Fruit fly (Drosophila melanogaster) whole organism, embryonic: ENCODE measurements around the gene CG7781.
A peak's percentile ranks its signal among the peaks of the same experiment; 100 is the strongest.

Experiments
- Abd-B ChIP-seq: fragments of 200-800 bp; sonication (Bioruptor generic); optimal IDR thresholded peaks from 2 replicates; lab custom pipeline; 2018; ENCODE audit warnings: missing biosample characterization, mild to moderate bottlenecking, missing genetic modification characterization, moderate library complexity
- B-H1 ChIP-seq: fragments of 200-800 bp; sonication (Bioruptor generic); IDR thresholded peaks from 3 replicates; pipeline ENCODE4 v1.3.6; 2022; ENCODE audit warnings: missing biosample characterization, missing genetic modification characterization
- Bdp1 ChIP-seq: fragments of 200-800 bp; sonication (Bioruptor generic); optimal IDR thresholded peaks from 3 replicates; lab custom pipeline; 2016; ENCODE audit warnings: missing biosample characterization, missing genetic modification characterization
- CG11456 ChIP-seq: fragments of 200-800 bp; sonication (Bioruptor generic); IDR thresholded peaks from 3 replicates; pipeline ENCODE4 v1.3.6; 2022; ENCODE audit warnings: missing biosample characterization, missing genetic modification characterization
- CG11723 ChIP-seq: fragments of 200-800 bp; sonication (Bioruptor generic); optimal IDR thresholded peaks from 2 replicates; lab custom pipeline; 2017; ENCODE audit warnings: missing biosample characterization, mild to moderate bottlenecking, missing genetic modification characterization
- CG12219 ChIP-seq: fragments of 200-800 bp; sonication (Bioruptor generic); optimal IDR thresholded peaks from 3 replicates; lab custom pipeline; 2018; ENCODE audit warnings: missing biosample characterization, mild to moderate bottlenecking, missing genetic modification characterization
- CG15269 ChIP-seq: fragments of 200-800 bp; sonication (Bioruptor generic); optimal IDR thresholded peaks from 2 replicates; lab custom pipeline; 2018; ENCODE audit warnings: missing biosample characterization, mild to moderate bottlenecking, missing genetic modification characterization, moderate library complexity
- CG18476 ChIP-seq: fragments of 200-800 bp; sonication (Bioruptor generic); optimal IDR thresholded peaks from 2 replicates; lab custom pipeline; 2016; ENCODE audit warnings: missing biosample characterization, mild to moderate bottlenecking, missing genetic modification characterization
- CG30403 ChIP-seq: fragments of 200-800 bp; sonication (Bioruptor generic); optimal IDR thresholded peaks from 3 replicates; lab custom pipeline; 2016; ENCODE audit warnings: missing biosample characterization, missing genetic modification characterization
- CG6254 ChIP-seq: fragments of 200-800 bp; sonication (Bioruptor generic); optimal IDR thresholded peaks from 3 replicates; lab custom pipeline; 2017; ENCODE audit warnings: mild to moderate bottlenecking, missing biosample characterization, missing genetic modification reagents, missing genetic modification characterization
- CG6272 ChIP-seq: fragments of 200-800 bp; sonication (Bioruptor generic); IDR thresholded peaks from 2 replicates; pipeline ENCODE4 v1.3.6; 2022; ENCODE audit warnings: missing biosample characterization, missing genetic modification characterization
- CG6654 ChIP-seq: fragments of 200-800 bp; sonication (Bioruptor generic); optimal IDR thresholded peaks from 2 replicates; lab custom pipeline; 2017; ENCODE audit warnings: missing biosample characterization, mild to moderate bottlenecking, missing genetic modification characterization
- CG7271 ChIP-seq: fragments of 200-800 bp; sonication (Bioruptor generic); optimal IDR thresholded peaks from 2 replicates; lab custom pipeline; 2018; ENCODE audit warnings: missing biosample characterization, mild to moderate bottlenecking, missing genetic modification characterization, moderate library complexity
- Dbx ChIP-seq: fragments of 200-800 bp; sonication (Bioruptor generic); IDR thresholded peaks from 3 replicates; pipeline ENCODE4 v1.3.6; 2022; ENCODE audit warnings: missing biosample characterization, missing genetic modification characterization
- Drgx ChIP-seq: fragments of 200-800 bp; sonication (Bioruptor generic); IDR thresholded peaks from 2 replicates; pipeline ENCODE4 v1.3.6; 2022; ENCODE audit warnings: missing biosample characterization, missing genetic modification characterization
- ERR ChIP-seq: fragments of 200-800 bp; sonication (Bioruptor generic); optimal IDR thresholded peaks from 2 replicates; lab custom pipeline; 2016; ENCODE audit warnings: missing biosample characterization, missing genetic modification characterization
- Fer1 ChIP-seq: fragments of 200-800 bp; sonication (Bioruptor generic); optimal IDR thresholded peaks from 2 replicates; lab custom pipeline; 2017; ENCODE audit warnings: missing biosample characterization, mild to moderate bottlenecking, missing genetic modification characterization
- Gug ChIP-seq: fragments of 200-800 bp; sonication (Bioruptor generic); IDR thresholded peaks from 4 replicates; pipeline ENCODE4 v1.3.6; 2022; ENCODE audit warnings: missing biosample characterization, missing genetic modification characterization
- HmgD ChIP-seq: fragments of 200-800 bp; sonication (Bioruptor generic); optimal IDR thresholded peaks from 3 replicates; lab custom pipeline; 2016; ENCODE audit warnings: missing biosample characterization, missing genetic modification characterization
- Kr ChIP-seq: fragments of 200-800 bp; sonication (Bioruptor generic); optimal IDR thresholded peaks from 2 replicates; lab custom pipeline; 2017; ENCODE audit warnings: missing biosample characterization, mild to moderate bottlenecking, missing genetic modification characterization
- MBD-R2 ChIP-seq: fragments of 200-800 bp; sonication (Bioruptor generic); IDR thresholded peaks from 2 replicates; pipeline ENCODE4 v1.3.6; 2022; ENCODE audit warnings: missing biosample characterization, missing genetic modification characterization
- Mrtf ChIP-seq: fragments of 200-800 bp; sonication (Bioruptor generic); IDR thresholded peaks from 3 replicates; pipeline ENCODE4 v1.3.6; 2022; ENCODE audit warnings: missing biosample characterization, missing genetic modification characterization
- Myb ChIP-seq: fragments of 200-800 bp; sonication (Bioruptor generic); optimal IDR thresholded peaks from 2 replicates; lab custom pipeline; 2016; ENCODE audit warnings: missing biosample characterization, missing genetic modification characterization
- NFAT ChIP-seq: fragments of 200-800 bp; sonication (Bioruptor generic); IDR thresholded peaks from 2 replicates; pipeline ENCODE4 v1.3.6; 2022; ENCODE audit warnings: missing biosample characterization, missing genetic modification characterization
- Nf-YC ChIP-seq: fragments of 200-800 bp; optimal IDR thresholded peaks from 3 replicates; lab custom pipeline; 2019; ENCODE audit warnings: missing biosample characterization, mild to moderate bottlenecking, missing genetic modification characterization, moderate library complexity
- Ptx1 ChIP-seq: fragments of 200-800 bp; sonication (Bioruptor generic); IDR thresholded peaks from 2 replicates; pipeline ENCODE4 v1.3.6; 2022; ENCODE audit warnings: missing biosample characterization, missing genetic modification characterization
- Ravus ChIP-seq: fragments of 200-800 bp; sonication (Bioruptor generic); IDR thresholded peaks from 2 replicates; pipeline ENCODE4 v1.3.6; 2022; ENCODE audit warnings: missing biosample characterization, missing genetic modification characterization
- Sin3A ChIP-seq: fragments of >200 bp; optimal IDR thresholded peaks from 2 replicates; lab custom pipeline; 2018
- Six4 ChIP-seq: fragments of 200-800 bp; sonication (Bioruptor generic); optimal IDR thresholded peaks from 2 replicates; lab custom pipeline; 2016; ENCODE audit warnings: missing biosample characterization, missing genetic modification characterization
- Usf ChIP-seq: fragments of 200-800 bp; sonication (Bioruptor generic); optimal IDR thresholded peaks from 2 replicates; lab custom pipeline; 2017; ENCODE audit warnings: missing genotype, missing biosample characterization, missing genetic modification characterization
- aop ChIP-seq: fragments of 200-800 bp; sonication (Bioruptor generic); IDR thresholded peaks from 2 replicates; pipeline ENCODE4 v1.3.6; 2022; ENCODE audit warnings: missing biosample characterization, missing genetic modification characterization
- ase ChIP-seq: fragments of 200-800 bp; sonication (Bioruptor generic); IDR thresholded peaks from 3 replicates; pipeline ENCODE4 v1.3.6; 2022; ENCODE audit warnings: missing biosample characterization, missing genetic modification characterization
- bigmax ChIP-seq: fragments of 200-800 bp; sonication (Bioruptor generic); optimal IDR thresholded peaks from 2 replicates; lab custom pipeline; 2018; ENCODE audit warnings: missing biosample characterization, mild to moderate bottlenecking, missing genetic modification characterization
- cad ChIP-seq: fragments of >200 bp; optimal IDR thresholded peaks from 2 replicates; lab custom pipeline; 2017; ENCODE audit warnings: missing biosample characterization, missing genetic modification characterization
- caup ChIP-seq: fragments of 200-800 bp; sonication (Bioruptor generic); optimal IDR thresholded peaks from 3 replicates; lab custom pipeline; 2017; ENCODE audit warnings: missing biosample characterization, mild to moderate bottlenecking, missing genetic modification characterization, moderate library complexity; ENCODE audit not compliant: severe bottlenecking
- dimm ChIP-seq: fragments of 200-800 bp; sonication (Bioruptor generic); IDR thresholded peaks from 2 replicates; pipeline ENCODE4 v1.3.6; 2022; ENCODE audit warnings: missing biosample characterization, missing genetic modification characterization
- ftz-f1 ChIP-seq: fragments of 200-800 bp; sonication (Bioruptor generic); optimal IDR thresholded peaks from 2 replicates; lab custom pipeline; 2016; ENCODE audit warnings: missing biosample characterization, missing genetic modification characterization
- gcm ChIP-seq: fragments of 200-800 bp; sonication (Bioruptor generic); optimal IDR thresholded peaks from 2 replicates; lab custom pipeline; 2019; ENCODE audit warnings: missing biosample characterization, mild to moderate bottlenecking, missing genetic modification characterization, moderate library complexity
- gem ChIP-seq: fragments of 200-800 bp; sonication (Bioruptor generic); optimal IDR thresholded peaks from 2 replicates; lab custom pipeline; 2019; ENCODE audit warnings: missing biosample characterization, mild to moderate bottlenecking, missing genetic modification characterization, moderate library complexity
- h ChIP-seq: fragments of >200 bp; optimal IDR thresholded peaks from 2 replicates; lab custom pipeline; 2017
- hkb ChIP-seq, 2 experiments: fragments of 200-800 bp in 1 of 2; fragments of >200 bp in 1 of 2; sonication (Bioruptor generic) in 1 of 2; IDR thresholded peaks in 1 of 2; optimal IDR thresholded peaks in 1 of 2; 2 replicates each; pipeline versions ENCODE4 v1.3.6 to Lab custom; 2017 to 2022; ENCODE audit warnings: missing biosample characterization in 1 of 2, missing genetic modification characterization in 1 of 2
- kay ChIP-seq: fragments of 200-800 bp; sonication (Bioruptor generic); optimal IDR thresholded peaks from 2 replicates; lab custom pipeline; 2016; ENCODE audit warnings: missing biosample characterization, missing genetic modification characterization
- luna ChIP-seq: fragments of 200-800 bp; sonication (Bioruptor generic); optimal IDR thresholded peaks from 2 replicates; lab custom pipeline; 2016; ENCODE audit warnings: missing biosample characterization, missing genetic modification characterization
- oc ChIP-seq: fragments of 200-800 bp; sonication (Bioruptor generic); optimal IDR thresholded peaks from 2 replicates; lab custom pipeline; 2018; ENCODE audit warnings: missing biosample characterization, mild to moderate bottlenecking, missing genetic modification characterization, moderate library complexity
- psq ChIP-seq: fragments of 200-800 bp; sonication (Bioruptor generic); optimal IDR thresholded peaks from 2 replicates; lab custom pipeline; 2017; ENCODE audit warnings: missing biosample characterization, missing genetic modification characterization
- schlank ChIP-seq: fragments of 200-800 bp; sonication (Bioruptor generic); optimal IDR thresholded peaks from 2 replicates; lab custom pipeline; 2018; ENCODE audit warnings: missing biosample characterization, mild to moderate bottlenecking, missing genetic modification characterization
- scrt ChIP-seq: fragments of 200-800 bp; sonication (Bioruptor generic); optimal IDR thresholded peaks from 2 replicates; lab custom pipeline; 2018; ENCODE audit warnings: missing biosample characterization, mild to moderate bottlenecking, missing genetic modification characterization, moderate library complexity
- sens ChIP-seq: fragments of 200-800 bp; sonication (Bioruptor generic); peaks from one replicate; lab custom pipeline; 2016; ENCODE audit warnings: missing biosample characterization, missing genetic modification characterization
- slp2 ChIP-seq: fragments of 200-800 bp; sonication (Bioruptor generic); optimal IDR thresholded peaks from 2 replicates; lab custom pipeline; 2016; ENCODE audit warnings: missing biosample characterization, missing genetic modification characterization
- sr ChIP-seq: fragments of 200-800 bp; sonication (Bioruptor generic); IDR thresholded peaks from 3 replicates; pipeline ENCODE4 v1.3.6; 2022; ENCODE audit warnings: missing biosample characterization, missing genetic modification characterization
- unpg ChIP-seq: fragments of 200-800 bp; sonication (Bioruptor generic); optimal IDR thresholded peaks from 3 replicates; lab custom pipeline; 2018; ENCODE audit warnings: missing biosample characterization, mild to moderate bottlenecking, missing genetic modification characterization, moderate library complexity

The CG7781 gene

DNA sequence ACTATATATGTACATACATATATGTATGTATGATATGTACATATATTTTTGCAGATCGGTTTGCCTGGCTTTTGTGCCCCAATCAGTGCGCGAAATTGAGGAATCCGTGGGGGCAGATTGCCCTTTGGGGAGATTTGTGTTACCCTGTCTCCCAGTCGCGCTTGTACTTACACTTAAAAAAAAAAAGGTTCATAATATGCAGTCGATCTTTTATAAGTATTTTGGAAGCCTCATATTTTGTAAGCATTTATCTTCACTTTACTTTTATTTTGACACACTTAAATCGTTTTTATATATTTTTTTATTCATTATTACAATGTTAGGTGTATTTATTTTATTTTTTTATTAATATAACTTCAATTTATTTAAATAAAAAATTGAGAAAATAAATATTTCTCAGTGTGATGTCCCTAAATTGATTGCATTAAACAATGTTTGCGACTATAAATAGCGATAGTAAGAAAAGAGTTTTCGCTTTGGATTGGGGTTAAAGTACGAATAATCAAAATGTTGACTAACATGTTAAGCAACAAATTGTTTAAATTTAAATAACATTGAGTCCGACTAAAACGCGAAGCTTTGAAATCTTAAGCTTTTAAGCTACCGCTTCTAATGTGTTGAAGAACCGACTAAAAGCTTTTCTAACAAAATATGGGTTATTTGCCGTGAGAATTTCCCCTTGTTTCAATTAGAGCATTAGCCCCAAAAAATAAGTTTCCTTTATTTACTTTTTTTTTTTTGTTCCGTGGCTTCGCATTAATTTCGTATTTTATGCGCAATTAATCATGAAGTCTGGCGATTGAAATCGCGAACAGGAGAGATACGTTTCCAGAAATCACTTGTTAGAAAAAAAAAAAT is 1.4 kb upstream of the CG7781 start (continued):
- no peak for TF ChIP-seq MBD-R2 (GFP tag; lab: Robert Waterston, UW)
- TF ChIP-seq CG6254 (GFP tag; lab: Kevin White, UChicago) = no peak
- peak; percentile 18 for TF ChIP-seq sens (GFP tag; lab: Kevin White, UChicago)
- TF ChIP-seq Dbx = no peak
- no peak for TF ChIP-seq schlank
- no peak for TF ChIP-seq CG7271 (tag; lab: Kevin White, UChicago)
- TF ChIP-seq unpg (GFP tag; lab: Kevin White, UChicago) = peak; percentile 31
- TF ChIP-seq cad (GFP tag; lab: Kevin White, UChicago) = no peak
- no peak for TF ChIP-seq slp2
- TF ChIP-seq NFAT (GFP tag; lab: Robert Waterston, UW) = no peak
- no peak for TF ChIP-seq ase
- TF ChIP-seq ftz-f1 (GFP tag; lab: Kevin White, UChicago) = no peak
- TF ChIP-seq CG18476 (GFP tag; lab: Kevin White, UChicago) = no peak
- TF ChIP-seq ERR (GFP tag; lab: Kevin White, UChicago) = no peak
- TF ChIP-seq gcm (GFP tag; lab: Kevin White, UChicago) = no peak
- no peak; the same call in 2 of the 3 replicates for TF ChIP-seq B-H1 (GFP tag; lab: Robert Waterston, UW)
- TF ChIP-seq Bdp1 (GFP tag; lab: Kevin White, UChicago) = no peak
- TF ChIP-seq CG11456 (GFP tag; lab: Robert Waterston, UW) = no peak
- peak; percentile 25 for TF ChIP-seq Fer1 (GFP tag; lab: Kevin White, UChicago)
- 0 out of 2 replicates have a peak, but pooled peaks have one; percentile 35 for TF ChIP-seq Drgx (GFP tag; lab: Robert Waterston, UW)
- TF ChIP-seq CG6272 = no peak
- TF ChIP-seq sr (GFP tag; lab: Robert Waterston, UW) = no peak
- no peak for TF ChIP-seq scrt (GFP tag; lab: Kevin White, UChicago)
- TF ChIP-seq CG11723 (GFP tag; lab: Kevin White, UChicago) = no peak
- no peak for TF ChIP-seq aop (GFP tag; lab: Robert Waterston, UW)
- TF ChIP-seq oc = no peak
- TF ChIP-seq CG6654 (GFP tag; lab: Kevin White, UChicago) = no peak
- TF ChIP-seq CG12219 (GFP tag; lab: Kevin White, UChicago) = no peak
- TF ChIP-seq CG30403 (GFP tag; lab: Kevin White, UChicago) = peak; percentile 25
- TF ChIP-seq Six4 = no peak
- no peak for TF ChIP-seq dimm (GFP tag; lab: Robert Waterston, UW)
- TF ChIP-seq Mrtf (GFP tag; lab: Robert Waterston, UW) = no peak
- peak; percentile 53 for TF ChIP-seq CG15269 (tag; lab: Kevin White, UChicago)
- no peak for TF ChIP-seq hkb (optimal IDR thresholded peaks at IDR 0.05; lab: Kevin White, UChicago)
- TF ChIP-seq hkb (GFP tag; IDR thresholded peaks at IDR 0.05; lab: Robert Waterston, UW) = no peak
- no peak for TF ChIP-seq Sin3A (lab: Kevin White, UChicago)
- no peak for TF ChIP-seq psq (GFP tag; lab: Kevin White, UChicago)
- no peak for TF ChIP-seq Gug
- TF ChIP-seq Nf-YC = no peak
- TF ChIP-seq kay (GFP tag; lab: Kevin White, UChicago) = no peak
- no peak for TF ChIP-seq luna (GFP tag; lab: Kevin White, UChicago)
- no peak for TF ChIP-seq caup (GFP tag; lab: Kevin White, UChicago)
- TF ChIP-seq Abd-B (GFP tag; lab: Kevin White, UChicago) = no peak
- TF ChIP-seq HmgD (GFP tag; lab: Kevin White, UChicago) = no peak
- no peak for TF ChIP-seq Myb (GFP tag; lab: Kevin White, UChicago)
- TF ChIP-seq Ravus = no peak
- TF ChIP-seq Ptx1 (GFP tag; lab: Robert Waterston, UW) = 0 out of 2 replicates have a peak, but pooled peaks have one; percentile 18
- TF ChIP-seq Usf (GFP tag; lab: Kevin White, UChicago) = no peak
- no peak for TF ChIP-seq bigmax (GFP tag; lab: Kevin White, UChicago)
- TF ChIP-seq Kr (GFP tag; lab: Kevin White, UChicago) = no peak
- TF ChIP-seq gem (tag; lab: Kevin White, UChicago) = peak; percentile 61
- no peak for TF ChIP-seq h (lab: Kevin White, UChicago)
